Fruit fly (Drosophila melanogaster): ENCODE measurements around the gene CG17193.

CG17193 gene

DNA sequence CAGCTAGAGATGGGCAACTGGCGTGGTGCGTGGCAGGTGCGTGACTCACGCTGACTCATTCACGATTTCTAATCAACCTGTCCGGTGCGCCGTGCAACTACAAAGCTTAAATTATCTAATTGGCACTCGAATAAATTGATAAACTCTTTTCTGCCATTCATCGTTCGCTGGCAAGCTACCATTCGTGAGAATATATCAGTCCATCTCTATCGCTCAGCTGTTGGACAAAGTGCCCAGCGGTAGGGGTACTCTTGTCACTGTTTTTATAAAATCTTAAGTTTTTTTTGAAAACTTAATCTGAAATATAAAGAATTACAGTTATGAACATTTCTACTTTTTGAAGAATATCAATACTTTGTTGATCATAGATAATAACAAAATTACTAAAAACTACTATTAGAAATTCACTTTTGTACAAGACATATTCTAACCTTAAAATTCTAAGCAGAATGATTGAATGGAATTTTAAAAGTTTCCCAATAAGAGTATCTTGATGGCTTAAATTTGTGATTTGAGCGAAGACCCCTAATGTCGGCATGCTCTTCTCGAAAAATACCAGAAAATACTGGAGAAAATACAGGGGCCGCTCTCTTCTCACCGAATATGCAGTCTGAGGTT is 34.6 kb downstream of the CG17193 start, which contains the start of the genes PIG-L and psidin (continued):
- no peak for TF ChIP-seq lab (GFP tag; optimal IDR thresholded peaks at IDR 0.05)
- TF ChIP-seq abd-A (tag; optimal IDR thresholded peaks at IDR 0.05), result no peak
- peak; percentile 82 for TF ChIP-seq NfI (GFP tag; optimal IDR thresholded peaks at IDR 0.05)
- peak; percentile 48 for TF ChIP-seq CG10654 (GFP tag; optimal IDR thresholded peaks at IDR 0.05)
- TF ChIP-seq esg (GFP tag; conservative IDR thresholded peaks at IDR 0.05), result peak; percentile 67
- TF ChIP-seq sisA (GFP tag; IDR thresholded peaks at IDR 0.05), result peak; percentile 64
- TF ChIP-seq sob (GFP tag; IDR thresholded peaks at IDR 0.05), result peak; percentile 72
- peak; percentile 2 for TF ChIP-seq CG18011 (GFP tag; optimal IDR thresholded peaks at IDR 0.05)
- peak; percentile 79 for TF ChIP-seq CG9609 (GFP tag; optimal IDR thresholded peaks at IDR 0.05)
- peak; percentile 68 for TF ChIP-seq tx (GFP tag; optimal IDR thresholded peaks at IDR 0.05)
- 0 out of 2 replicates have a peak, but pooled peaks have one; percentile 37 for TF ChIP-seq toy (GFP tag; IDR thresholded peaks at IDR 0.05)
- TF ChIP-seq unpg (GFP tag; optimal IDR thresholded peaks at IDR 0.05), result peak; percentile 74
- TF ChIP-seq CG31441 (GFP tag; IDR thresholded peaks at IDR 0.05), result peak; percentile 92
- peak; percentile 27; the same call in 1 of the 2 replicates for TF ChIP-seq gsb (GFP tag; IDR thresholded peaks at IDR 0.05)
- peak; percentile 89 for TF ChIP-seq Hsf (GFP tag; optimal IDR thresholded peaks at IDR 0.05)
- TF ChIP-seq Eip74EF (GFP tag; optimal IDR thresholded peaks at IDR 0.05), result no peak
- peak; percentile 56 for TF ChIP-seq CG8089 (GFP tag; optimal IDR thresholded peaks at IDR 0.05)
- peak; percentile 97 for TF ChIP-seq CG6175 (GFP tag; IDR thresholded peaks at IDR 0.05)
- peak; percentile 91 for TF ChIP-seq CG13775 (GFP tag; optimal IDR thresholded peaks at IDR 0.05)
- TF ChIP-seq her (GFP tag; optimal IDR thresholded peaks at IDR 0.05), result peak; percentile 60
- peak; percentile 43 for TF ChIP-seq cwo (GFP tag; optimal IDR thresholded peaks at IDR 0.05)
- peak; percentile 38; the same call in 1 of the 3 replicates for TF ChIP-seq Optix (GFP tag; IDR thresholded peaks at IDR 0.05)
- TF ChIP-seq Mes4 (GFP tag; optimal IDR thresholded peaks at IDR 0.05), result peak; percentile 72
- peak; percentile 70 for TF ChIP-seq trem (tag; optimal IDR thresholded peaks at IDR 0.05)
- TF ChIP-seq CG14014 (GFP tag; IDR thresholded peaks at IDR 0.05), result no peak
- TF ChIP-seq CG9817 (tag; optimal IDR thresholded peaks at IDR 0.05), result peak; percentile 84
- peak; percentile 71 for TF ChIP-seq bcd (GFP tag; optimal IDR thresholded peaks at IDR 0.05)
- TF ChIP-seq en (GFP tag; optimal IDR thresholded peaks at IDR 0.05), result peak; percentile 37
- no peak for TF ChIP-seq lbe (GFP tag; optimal IDR thresholded peaks at IDR 0.05)
- peak; percentile 76 for TF ChIP-seq hbn (GFP tag; IDR thresholded peaks at IDR 0.05; ENCODE audit: partially characterized antibody)
- TF ChIP-seq CG7745 (tag; optimal IDR thresholded peaks at IDR 0.05), result no peak
- no peak for TF ChIP-seq fd102C (GFP tag; optimal IDR thresholded peaks at IDR 0.05)
- TF ChIP-seq gro (GFP tag; optimal IDR thresholded peaks at IDR 0.05), result no peak
- peak; percentile 52 for TF ChIP-seq NK7.1 (GFP tag; optimal IDR thresholded peaks at IDR 0.05)
- peak; percentile 29 for TF ChIP-seq CG15514 (GFP tag; optimal IDR thresholded peaks at IDR 0.05)
- peak; percentile 82 for TF ChIP-seq CG9215 (GFP tag; IDR thresholded peaks at IDR 0.05)
- peak; percentile 61 for TF ChIP-seq CG4617 (GFP tag; optimal IDR thresholded peaks at IDR 0.05; ENCODE audit: borderline replicate concordance)
- TF ChIP-seq CG11696 (GFP tag; IDR thresholded peaks at IDR 0.05), result no peak
- peak; percentile 57 for TF ChIP-seq CG17359 (tag; optimal IDR thresholded peaks at IDR 0.05)
- TF ChIP-seq CG43689 (GFP tag; IDR thresholded peaks at IDR 0.05), result no peak
- peak; percentile 46 for TF ChIP-seq kay (GFP tag; optimal IDR thresholded peaks at IDR 0.05)
- peak; percentile 74 for TF ChIP-seq odd (GFP tag; optimal IDR thresholded peaks at IDR 0.05)
- peak; percentile 53 for TF ChIP-seq CG13296 (GFP tag; optimal IDR thresholded peaks at IDR 0.05)
- TF ChIP-seq bowl (GFP tag; IDR thresholded peaks at IDR 0.05), result 0 out of 2 replicates have a peak, but pooled peaks have one; percentile 23
- TF ChIP-seq eyg (GFP tag; optimal IDR thresholded peaks at IDR 0.05), result no peak
- TF ChIP-seq CG10431 (GFP tag; optimal IDR thresholded peaks at IDR 0.05), result peak; percentile 60
- TF ChIP-seq CG10267 (tag; optimal IDR thresholded peaks at IDR 0.05), result peak; percentile 63
- peak; percentile 78 for TF ChIP-seq CG4854 (GFP tag; optimal IDR thresholded peaks at IDR 0.05)
- no peak for TF ChIP-seq ash1 (GFP tag; optimal IDR thresholded peaks at IDR 0.05)

Measured in whole organism, embryonic.